Worm (Caenorhabditis elegans) whole organism, midembryonic: ENCODE results near the gene C31H2.4.

ENCODE experiments used
- T22C8.4 ChIP-seq: fragments of 200-800 bp; sonication (Bioruptor generic); IDR thresholded peaks from 2 replicates; pipeline ENCODE4 v1.3.6; 2022; ENCODE audit warnings: missing genetic modification characterization, missing compliant biosample characterization
- cog-1 ChIP-seq: sonication (generic microtip); optimal IDR thresholded peaks from 2 replicates; lab custom pipeline; 2016; ENCODE audit warnings: missing genetic modification characterization, missing compliant biosample characterization
- flt-1 ChIP-seq: fragments of 200-800 bp; sonication (Bioruptor generic); IDR thresholded peaks from 2 replicates; pipeline ENCODE4 v1.3.6; 2022; ENCODE audit warnings: missing genetic modification characterization, missing compliant biosample characterization
- klf-2 ChIP-seq: fragments of 200-800 bp; sonication (Bioruptor generic); conservative IDR thresholded peaks from 2 replicates; pipeline ENCODE4 v1.3.6; 2022; ENCODE audit warnings: missing genetic modification reagents, missing genetic modification characterization, missing compliant biosample characterization
- med-1 ChIP-seq: sonication (generic microtip); optimal IDR thresholded peaks from 2 replicates; lab custom pipeline; 2017; ENCODE audit warnings: missing genetic modification characterization, mild to moderate bottlenecking, missing compliant biosample characterization, antibody characterized with exemption, missing genetic modification reagents; ENCODE audit not compliant: insufficient read depth
- ref-1 ChIP-seq: fragments of 200-800 bp; sonication (Bioruptor generic); conservative IDR thresholded peaks from 2 replicates; pipeline ENCODE4 v1.3.6; 2022; ENCODE audit warnings: missing genetic modification reagents, missing genetic modification characterization, missing compliant biosample characterization
- tab-1 ChIP-seq: fragments of 200-800 bp; sonication (Bioruptor generic); IDR thresholded peaks from 2 replicates; pipeline ENCODE4 v1.3.6; 2022; ENCODE audit warnings: missing genetic modification characterization, missing compliant biosample characterization
- ztf-23 ChIP-seq: fragments of 200-800 bp; sonication (Bioruptor generic); IDR thresholded peaks from 2 replicates; pipeline ENCODE4 v1.3.6; 2022; ENCODE audit warnings: missing genetic modification reagents, missing genetic modification characterization, missing compliant biosample characterization
- ztf-29 ChIP-seq: fragments of 200-800 bp; sonication (Bioruptor generic); IDR thresholded peaks from 2 replicates; pipeline ENCODE4 v1.3.6; 2022; ENCODE audit warnings: missing genetic modification reagents, missing genetic modification characterization, missing compliant biosample characterization

C31H2.4 gene

ce11 chrX:5122369-5122768 lies 37.1 kb downstream of the C31H2.4 start:
- TF ChIP-seq klf-2 (GFP tag; lab: Robert Waterston, UW) (no peak), T22C8.4 (no peak), ref-1 (GFP tag; lab: Robert Waterston, UW) (no peak), cog-1 (tag; lab: Kevin White, UChicago) (no peak), ztf-29 (no peak), med-1 (GFP tag; lab: Kevin White, UChicago) (no peak), flt-1 (GFP tag; lab: Robert Waterston, UW) (no peak), tab-1 (GFP tag; lab: Robert Waterston, UW) (no peak), ztf-23 (no peak)

ce11 chrX:5121789-5122188 lies 37.7 kb downstream of the C31H2.4 start:
- TF ChIP-seq ref-1 (GFP tag; lab: Robert Waterston, UW), result no peak
- peak; percentile 64 for TF ChIP-seq T22C8.4

DNA sequence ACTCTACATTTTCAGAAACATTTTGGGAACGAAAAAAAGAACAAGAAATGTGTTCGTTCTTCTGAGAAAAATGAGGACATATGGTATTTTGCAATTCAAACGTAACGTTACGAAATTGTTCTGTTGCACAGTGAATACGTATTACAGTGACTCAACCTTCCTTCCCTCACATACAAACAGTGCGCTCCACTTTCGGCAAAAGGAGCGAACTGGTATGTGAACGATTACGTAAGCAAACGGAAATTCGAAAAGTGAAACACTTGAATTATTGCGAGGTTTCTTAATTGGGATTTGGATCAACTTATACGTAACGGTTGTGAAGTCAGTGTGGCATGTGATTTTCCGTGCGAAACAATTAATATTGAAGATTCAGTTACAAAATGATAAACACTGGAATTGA lies 38.7 kb downstream of the C31H2.4 start:
- TF ChIP-seq tab-1 (GFP tag; lab: Robert Waterston, UW) (no peak), klf-2 (GFP tag; lab: Robert Waterston, UW) (no peak), ztf-23 (no peak), ztf-29 (no peak), cog-1 (tag; lab: Kevin White, UChicago) (no peak), flt-1 (GFP tag; lab: Robert Waterston, UW) (no peak), med-1 (GFP tag; lab: Kevin White, UChicago) (no peak), T22C8.4 (no peak), ref-1 (GFP tag; lab: Robert Waterston, UW) (no peak)

DNA sequence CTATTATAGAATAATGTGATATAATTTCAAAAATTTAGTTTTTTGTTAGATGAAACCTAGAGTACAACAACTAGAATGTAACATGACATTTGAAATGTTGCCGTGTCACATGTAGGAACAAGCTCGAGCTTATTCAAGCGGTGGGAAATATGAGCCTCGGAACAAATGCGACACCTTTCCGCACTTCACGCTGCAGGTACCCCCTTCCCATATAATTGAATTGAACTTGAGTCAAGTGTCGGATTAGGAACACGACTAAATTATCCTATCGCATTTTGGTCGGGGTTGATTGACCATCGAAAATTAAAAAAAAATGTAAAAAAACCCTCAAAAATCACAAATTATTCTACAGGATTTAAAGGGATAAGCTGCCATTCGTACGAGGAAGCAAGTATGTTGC lies 39.3 kb downstream of the C31H2.4 start:
- TF ChIP-seq med-1 (GFP tag; lab: Kevin White, UChicago) (no peak), cog-1 (tag; lab: Kevin White, UChicago) (no peak), T22C8.4 (no peak), ztf-23 (no peak)

- TF ChIP-seq flt-1 (GFP tag; lab: Robert Waterston, UW), result no peak
- no peak for TF ChIP-seq med-1 (GFP tag; lab: Kevin White, UChicago)
- no peak for TF ChIP-seq T22C8.4
- no peak for TF ChIP-seq klf-2 (GFP tag; lab: Robert Waterston, UW)
- TF ChIP-seq tab-1 (GFP tag; lab: Robert Waterston, UW), result no peak
- no peak for TF ChIP-seq cog-1 (tag; lab: Kevin White, UChicago)
- no peak for TF ChIP-seq ref-1 (GFP tag; lab: Robert Waterston, UW)
- no peak for TF ChIP-seq ztf-23
- no peak for TF ChIP-seq ztf-29
Measured at ce11 chrX:5119686-5120085, 39.8 kb downstream of the C31H2.4 start.

- TF ChIP-seq flt-1 (GFP tag; lab: Robert Waterston, UW), result 0 out of 2 replicates have a peak, but pooled peaks have one; percentile 16
- TF ChIP-seq ztf-29, result no peak
- TF ChIP-seq klf-2 (GFP tag; lab: Robert Waterston, UW), result no peak
- no peak for TF ChIP-seq cog-1 (tag; lab: Kevin White, UChicago)
Measured at ce11 chrX:5119246-5119645, 40.2 kb downstream of the C31H2.4 start.

- TF ChIP-seq ztf-23, result no peak
- TF ChIP-seq cog-1 (tag; lab: Kevin White, UChicago), result no peak
- no peak for TF ChIP-seq med-1 (GFP tag; lab: Kevin White, UChicago)
- TF ChIP-seq T22C8.4, result no peak
- no peak for TF ChIP-seq ref-1 (GFP tag; lab: Robert Waterston, UW)
- no peak for TF ChIP-seq tab-1 (GFP tag; lab: Robert Waterston, UW)
- TF ChIP-seq flt-1 (GFP tag; lab: Robert Waterston, UW), result no peak
- TF ChIP-seq klf-2 (GFP tag; lab: Robert Waterston, UW), result no peak
- TF ChIP-seq ztf-29, result no peak
Measured at ce11 chrX:5117571-5117970, 41.9 kb downstream of the C31H2.4 start.

- TF ChIP-seq tab-1 (GFP tag; lab: Robert Waterston, UW) (no peak), ztf-23 (no peak), cog-1 (tag; lab: Kevin White, UChicago) (no peak), med-1 (GFP tag; lab: Kevin White, UChicago) (no peak), flt-1 (GFP tag; lab: Robert Waterston, UW) (no peak), ref-1 (GFP tag; lab: Robert Waterston, UW) (no peak), ztf-29 (no peak), klf-2 (GFP tag; lab: Robert Waterston, UW) (no peak), T22C8.4 (no peak)
Measured at ce11 chrX:5116816-5117459, 42.5 kb downstream of the C31H2.4 start, which contains the start of gene apl-1. Gene apl-1 (minus strand): TSS chrX:5116866.

ce11 chrX:5116180-5116579 lies 43.3 kb downstream of the C31H2.4 start:
- TF ChIP-seq flt-1 (GFP tag; lab: Robert Waterston, UW), result no peak
- no peak for TF ChIP-seq ref-1 (GFP tag; lab: Robert Waterston, UW)
- TF ChIP-seq ztf-29, result no peak
- TF ChIP-seq ztf-23, result no peak
- no peak for TF ChIP-seq klf-2 (GFP tag; lab: Robert Waterston, UW)
- TF ChIP-seq med-1 (GFP tag; lab: Kevin White, UChicago), result no peak

ce11 chrX:5115511-5115910 lies 44.0 kb downstream of the C31H2.4 start:
- TF ChIP-seq T22C8.4 (no peak), med-1 (GFP tag; lab: Kevin White, UChicago) (no peak)
